Worm (Caenorhabditis elegans) whole organism, mixed stage, embryonic: ENCODE measurements around the gene F42A10.9.

Experiments
- M03D4.4 ChIP-seq: sonication (generic microtip); optimal IDR thresholded peaks from 2 replicates; lab custom pipeline; 2017; ENCODE audit warnings: mild to moderate bottlenecking, missing genetic modification characterization, missing compliant biosample characterization
- bed-3 ChIP-seq: fragments of 200-800 bp; sonication (Bioruptor generic); optimal IDR thresholded peaks from 3 replicates; lab custom pipeline; 2018; ENCODE audit warnings: mild to moderate bottlenecking, missing genetic modification characterization, moderate library complexity, missing compliant biosample characterization
- ceh-39 ChIP-seq: fragments of 150-350 bp; optimal IDR thresholded peaks from 2 replicates; lab custom pipeline; 2014; ENCODE audit warnings: missing biosample characterization, missing genetic modification characterization
- ceh-43 ChIP-seq: fragments of 200-800 bp; sonication (Bioruptor generic); optimal IDR thresholded peaks from 2 replicates; lab custom pipeline; 2018; ENCODE audit warnings: mild to moderate bottlenecking, missing genetic modification characterization, moderate library complexity, missing compliant biosample characterization
- ceh-83 ChIP-seq: fragments of 200-800 bp; sonication (Bioruptor generic); optimal IDR thresholded peaks from 2 replicates; lab custom pipeline; 2018; ENCODE audit warnings: mild to moderate bottlenecking, missing genetic modification characterization, missing compliant biosample characterization
- ces-1 ChIP-seq: fragments of 150-350 bp; optimal IDR thresholded peaks from 2 replicates; lab custom pipeline; 2014; ENCODE audit warnings: missing biosample characterization, missing genetic modification reagents, missing genetic modification characterization
- cnd-1 ChIP-seq: fragments of 200-800 bp; sonication (Bioruptor generic); optimal IDR thresholded peaks from 2 replicates; lab custom pipeline; 2018; ENCODE audit warnings: mild to moderate bottlenecking, missing genetic modification characterization, missing compliant biosample characterization
- drap-1 ChIP-seq: fragments of 200-800 bp; sonication (Bioruptor generic); optimal IDR thresholded peaks from 3 replicates; lab custom pipeline; 2018; ENCODE audit warnings: mild to moderate bottlenecking, missing genetic modification characterization, missing compliant biosample characterization
- elt-1 ChIP-seq: sonication (generic microtip); optimal IDR thresholded peaks from 2 replicates; lab custom pipeline; 2017; ENCODE audit warnings: missing genetic modification characterization, mild to moderate bottlenecking, missing compliant biosample characterization, antibody characterized with exemption, moderate library complexity, borderline replicate concordance; ENCODE audit not compliant: insufficient read depth
- elt-3 ChIP-seq: fragments of 150-350 bp; optimal IDR thresholded peaks from 2 replicates; lab custom pipeline; 2014; ENCODE audit warnings: missing biosample characterization, missing genetic modification characterization
- flh-1 ChIP-seq: fragments of 200-800 bp; sonication (Bioruptor generic); optimal IDR thresholded peaks from 2 replicates; lab custom pipeline; 2018; ENCODE audit warnings: mild to moderate bottlenecking, missing genetic modification characterization, moderate library complexity, missing compliant biosample characterization
- ham-2 ChIP-seq: fragments of 200-800 bp; sonication (Bioruptor generic); optimal IDR thresholded peaks from 2 replicates; lab custom pipeline; 2018; ENCODE audit warnings: mild to moderate bottlenecking, missing genetic modification characterization, missing compliant biosample characterization
- hlh-1 ChIP-seq: fragments of 150-350 bp; optimal IDR thresholded peaks from 2 replicates; lab custom pipeline; 2014; ENCODE audit warnings: missing biosample characterization, missing genetic modification reagents, missing genetic modification characterization
- lin-13 ChIP-seq: fragments of 150-350 bp; optimal IDR thresholded peaks from 2 replicates; lab custom pipeline; 2014; ENCODE audit warnings: missing biosample characterization, missing genetic modification characterization
- lin-32 ChIP-seq: fragments of 200-800 bp; sonication (Bioruptor generic); optimal IDR thresholded peaks from 2 replicates; lab custom pipeline; 2018; ENCODE audit warnings: mild to moderate bottlenecking, missing genetic modification characterization, missing compliant biosample characterization
- lsy-2 ChIP-seq: fragments of 150-350 bp; optimal IDR thresholded peaks from 2 replicates; lab custom pipeline; 2014; ENCODE audit warnings: missing biosample characterization, missing genetic modification characterization
- mab-5 ChIP-seq: fragments of 150-350 bp; optimal IDR thresholded peaks from 2 replicates; lab custom pipeline; 2014; ENCODE audit warnings: missing biosample characterization, missing genetic modification characterization
- mep-1 ChIP-seq: fragments of 150-350 bp; optimal IDR thresholded peaks from 2 replicates; lab custom pipeline; 2017; ENCODE audit warnings: missing biosample characterization, missing genetic modification reagents, missing genetic modification characterization, inconsistent platforms
- mls-2 ChIP-seq: sonication (generic microtip); optimal IDR thresholded peaks from 2 replicates; lab custom pipeline; 2016; ENCODE audit warnings: mild to moderate bottlenecking, missing genetic modification characterization, moderate library complexity, missing compliant biosample characterization
- nhr-12 ChIP-seq: fragments of 150-350 bp; optimal IDR thresholded peaks from 2 replicates; lab custom pipeline; 2014; ENCODE audit warnings: missing biosample characterization, missing genetic modification characterization
- nhr-2 ChIP-seq: fragments of 150-350 bp; optimal IDR thresholded peaks from 2 replicates; lab custom pipeline; 2014; ENCODE audit warnings: missing biosample characterization, missing genetic modification characterization
- nhr-237 ChIP-seq: fragments of 150-350 bp; optimal IDR thresholded peaks from 2 replicates; lab custom pipeline; 2014; ENCODE audit warnings: missing biosample characterization, missing genetic modification characterization
- nhr-28 ChIP-seq: fragments of 150-350 bp; optimal IDR thresholded peaks from 2 replicates; lab custom pipeline; 2014; ENCODE audit warnings: missing biosample characterization, missing genetic modification characterization
- nhr-76 ChIP-seq: sonication (generic microtip); optimal IDR thresholded peaks from 2 replicates; lab custom pipeline; 2017; ENCODE audit warnings: missing biosample characterization, missing genetic modification characterization
- pha-4 ChIP-seq: fragments of 150-350 bp; optimal IDR thresholded peaks from 2 replicates; lab custom pipeline; 2018; ENCODE audit warnings: missing biosample characterization, missing genetic modification reagents, missing genetic modification characterization
- sem-2 ChIP-seq: fragments of 200-800 bp; sonication (Bioruptor generic); optimal IDR thresholded peaks from 2 replicates; lab custom pipeline; 2018; ENCODE audit warnings: mild to moderate bottlenecking, missing genetic modification characterization, missing compliant biosample characterization
- snpc-4 ChIP-seq: fragments of 150-350 bp; optimal IDR thresholded peaks from 2 replicates; lab custom pipeline; 2014; ENCODE audit warnings: missing biosample characterization, missing genetic modification characterization
- sptf-1 ChIP-seq: sonication (generic microtip); optimal IDR thresholded peaks from 2 replicates; lab custom pipeline; 2017; ENCODE audit warnings: mild to moderate bottlenecking, missing genetic modification characterization, moderate library complexity, missing compliant biosample characterization
- tbx-8 ChIP-seq: fragments of 200-800 bp; sonication (Bioruptor generic); optimal IDR thresholded peaks from 2 replicates; lab custom pipeline; 2018; ENCODE audit warnings: mild to moderate bottlenecking, missing genetic modification characterization, moderate library complexity, missing compliant biosample characterization
- unc-120 ChIP-seq: sonication (generic microtip); optimal IDR thresholded peaks from 2 replicates; lab custom pipeline; 2017; ENCODE audit warnings: missing genetic modification characterization, missing compliant biosample characterization; ENCODE audit not compliant: poor library complexity, severe bottlenecking
- unc-39 ChIP-seq: fragments of 150-350 bp; optimal IDR thresholded peaks from 2 replicates; lab custom pipeline; 2014; ENCODE audit warnings: missing biosample characterization, missing genetic modification characterization
- unc-62 ChIP-seq: fragments of 150-350 bp; optimal IDR thresholded peaks from 2 replicates; lab custom pipeline; 2014; ENCODE audit warnings: missing biosample characterization, missing genetic modification reagents, missing genetic modification characterization
- zip-8 ChIP-seq: fragments of 150-350 bp; optimal IDR thresholded peaks from 2 replicates; lab custom pipeline; 2014; ENCODE audit warnings: missing biosample characterization, missing genetic modification characterization
- ztf-11 ChIP-seq: fragments of 150-350 bp; optimal IDR thresholded peaks from 2 replicates; lab custom pipeline; 2014; ENCODE audit warnings: missing biosample characterization, missing genetic modification characterization

F42A10.9 gene

DNA sequence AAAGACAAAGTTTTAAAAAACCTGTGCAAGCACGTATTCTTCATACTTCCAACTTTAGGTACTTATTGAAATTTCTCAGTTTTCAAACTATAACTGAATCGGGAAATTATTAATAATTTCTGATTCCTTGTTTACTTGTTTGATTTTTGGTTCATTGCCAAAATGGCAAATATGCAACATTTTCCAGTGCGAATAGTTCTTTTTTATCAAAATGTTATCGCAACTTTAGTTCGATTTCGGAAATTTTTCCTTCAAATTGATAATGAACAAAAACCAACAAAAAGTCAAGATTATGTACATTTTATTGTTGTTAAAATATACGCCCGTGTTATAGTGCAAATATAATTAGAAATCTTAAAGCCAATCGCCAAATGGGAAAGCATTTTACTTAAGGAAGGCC is 13.3 kb downstream of the F42A10.9 start:
- TF ChIP-seq ces-1 (GFP tag; lab: Kevin White, UChicago) = no peak
- TF ChIP-seq bed-3 = no peak
- TF ChIP-seq nhr-28 (tag; lab: Kevin White, UChicago) = no peak
- TF ChIP-seq elt-1 = no peak
- no peak for TF ChIP-seq hlh-1 (tag; lab: Kevin White, UChicago)
- TF ChIP-seq sem-2 (GFP tag; lab: Kevin White, UChicago) = no peak
- no peak for TF ChIP-seq lsy-2 (tag; lab: Kevin White, UChicago)
- no peak for TF ChIP-seq unc-39 (tag; lab: Kevin White, UChicago)
- TF ChIP-seq mls-2 (tag; lab: Kevin White, UChicago) = no peak
- TF ChIP-seq unc-120 = no peak
- TF ChIP-seq lin-13 (tag; lab: Kevin White, UChicago) = no peak
- no peak for TF ChIP-seq ceh-39 (tag; lab: Kevin White, UChicago)

DNA sequence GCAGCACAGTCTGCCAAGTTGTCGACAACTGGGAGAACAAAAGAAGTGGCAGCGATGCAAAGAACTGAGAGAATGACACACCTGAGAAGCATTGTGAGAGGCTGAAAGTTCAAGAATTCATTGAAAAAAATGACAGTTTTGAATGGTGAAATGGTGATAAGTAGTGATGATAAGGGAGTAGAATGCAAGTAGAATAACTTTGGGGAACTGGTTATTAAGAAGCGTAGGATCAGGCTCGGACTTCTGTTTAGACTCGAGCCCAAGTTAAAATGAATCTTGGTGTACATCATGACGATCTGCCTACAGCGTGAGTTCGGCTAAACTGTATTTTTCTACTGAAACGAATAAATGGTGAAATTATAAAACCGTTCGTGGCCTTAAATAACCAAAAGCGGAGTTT is 14.2 kb downstream of the F42A10.9 start, which contains the start of gene F42A10.7:
TSS of gene F42A10.7 (minus strand) at position 101 of the 400 bp plus-strand sequence.
- TF ChIP-seq unc-39 (tag; lab: Kevin White, UChicago) (no peak), nhr-28 (tag; lab: Kevin White, UChicago) (no peak), flh-1 (GFP tag; lab: Kevin White, UChicago) (no peak), ztf-11 (tag; lab: Kevin White, UChicago) (no peak), ces-1 (GFP tag; lab: Kevin White, UChicago) (no peak), unc-120 (no peak), zip-8 (no peak), mab-5 (no peak), mls-2 (tag; lab: Kevin White, UChicago) (no peak)

DNA sequence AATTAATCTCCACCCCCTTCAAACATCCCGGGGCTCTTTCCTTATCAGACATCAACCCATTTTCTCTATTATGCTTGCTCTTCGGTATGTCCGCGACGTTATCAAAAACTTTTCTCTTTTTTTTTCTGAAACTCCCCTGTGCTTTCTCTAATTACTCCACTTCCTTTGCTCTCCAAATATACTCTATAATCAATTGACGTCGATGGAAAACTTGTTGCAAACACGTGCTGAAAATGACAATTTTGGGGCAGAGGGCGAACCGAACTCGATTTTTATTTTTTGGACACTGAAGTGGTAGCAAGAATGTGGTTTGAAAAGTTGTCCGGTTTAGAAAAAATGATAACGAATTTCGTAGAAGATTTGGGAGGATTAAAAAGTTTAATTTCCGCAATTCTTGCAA is 14.7 kb downstream of the F42A10.9 start:
- TF ChIP-seq mep-1 = no peak
- no peak for TF ChIP-seq zip-8
- TF ChIP-seq nhr-28 (tag; lab: Kevin White, UChicago) = no peak
- no peak for TF ChIP-seq pha-4 (tag; lab: Kevin White, UChicago)
- no peak for TF ChIP-seq elt-1
- TF ChIP-seq mab-5 = no peak
- TF ChIP-seq M03D4.4 (tag; lab: Kevin White, UChicago) = no peak
- no peak for TF ChIP-seq lin-13 (tag; lab: Kevin White, UChicago)
- no peak for TF ChIP-seq mls-2 (tag; lab: Kevin White, UChicago)
- TF ChIP-seq nhr-237 = no peak
- no peak for TF ChIP-seq lin-32 (GFP tag; lab: Kevin White, UChicago)
- TF ChIP-seq bed-3 = no peak
- no peak for TF ChIP-seq ceh-83 (GFP tag; lab: Kevin White, UChicago)
- no peak for TF ChIP-seq sptf-1 (tag; lab: Kevin White, UChicago)
- TF ChIP-seq ham-2 (GFP tag; lab: Kevin White, UChicago) = no peak
- TF ChIP-seq unc-39 (tag; lab: Kevin White, UChicago) = no peak
- no peak for TF ChIP-seq tbx-8 (GFP tag; lab: Kevin White, UChicago)
- no peak for TF ChIP-seq nhr-12 (tag; lab: Kevin White, UChicago)
- no peak for TF ChIP-seq nhr-2 (tag; lab: Kevin White, UChicago)
- TF ChIP-seq lsy-2 (tag; lab: Kevin White, UChicago) = no peak
- TF ChIP-seq, all 35 proteins: peak for 0

DNA sequence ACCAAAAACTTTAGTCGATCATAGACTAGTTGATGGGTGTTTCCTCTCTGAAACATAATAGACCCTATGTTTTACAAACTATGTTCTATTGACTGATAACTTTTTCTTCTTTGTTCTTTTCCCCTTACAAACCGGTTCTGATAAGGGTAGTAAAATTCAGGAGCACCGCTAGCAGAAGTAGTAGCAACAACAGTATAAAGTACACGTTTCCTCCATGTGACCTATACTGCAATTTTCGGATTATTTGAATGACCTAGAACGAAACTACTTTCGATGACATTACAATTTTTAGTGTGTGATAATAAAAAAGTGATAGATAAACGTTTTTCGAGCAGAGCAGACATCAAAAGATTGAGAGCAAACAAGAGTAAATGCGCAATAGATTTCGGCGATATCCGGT is 15.9 kb downstream of the F42A10.9 start:
- TF ChIP-seq lin-32 (GFP tag; lab: Kevin White, UChicago) = no peak
- no peak for TF ChIP-seq nhr-28 (tag; lab: Kevin White, UChicago)
- TF ChIP-seq mls-2 (tag; lab: Kevin White, UChicago) = no peak
- no peak for TF ChIP-seq lsy-2 (tag; lab: Kevin White, UChicago)
- no peak for TF ChIP-seq bed-3
- no peak for TF ChIP-seq lin-13 (tag; lab: Kevin White, UChicago)
- TF ChIP-seq sem-2 (GFP tag; lab: Kevin White, UChicago) = no peak
- no peak for TF ChIP-seq nhr-12 (tag; lab: Kevin White, UChicago)
- no peak for TF ChIP-seq cnd-1
- no peak for TF ChIP-seq unc-39 (tag; lab: Kevin White, UChicago)
- TF ChIP-seq ceh-83 (GFP tag; lab: Kevin White, UChicago) = no peak

DNA sequence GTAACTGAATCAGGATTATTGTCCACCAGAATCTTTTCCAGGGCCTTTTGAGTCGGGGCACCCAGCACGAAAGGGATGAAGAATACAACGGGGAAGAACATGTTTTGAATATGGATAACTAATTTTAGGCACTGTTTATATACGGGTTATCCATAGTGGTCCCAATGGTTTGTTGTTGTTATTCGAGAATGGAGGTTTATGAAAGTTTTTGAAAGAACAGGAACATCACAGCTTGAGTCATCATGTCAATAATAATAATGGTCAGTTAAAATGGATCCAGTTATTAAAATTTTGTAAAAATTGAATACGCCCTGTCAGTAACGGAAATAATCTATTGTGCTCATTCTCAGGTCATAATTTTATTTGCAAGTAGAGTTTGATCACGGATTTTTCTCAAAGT is 18.7 kb downstream of the F42A10.9 start, which contains the start of gene nas-28:
TSS of gene nas-28 (minus strand) at position 101 of the 400 bp plus-strand sequence.
- TF ChIP-seq lin-13 (tag; lab: Kevin White, UChicago) (no peak), tbx-8 (GFP tag; lab: Kevin White, UChicago) (no peak), bed-3 (no peak), ham-2 (GFP tag; lab: Kevin White, UChicago) (no peak), elt-1 (no peak), unc-62 (GFP tag; lab: Kevin White, UChicago) (no peak), nhr-12 (tag; lab: Kevin White, UChicago) (no peak), elt-3 (tag; lab: Kevin White, UChicago) (no peak), ceh-43 (no peak), zip-8 (no peak), lin-32 (GFP tag; lab: Kevin White, UChicago) (no peak), nhr-28 (tag; lab: Kevin White, UChicago) (no peak), hlh-1 (tag; lab: Kevin White, UChicago) (no peak), nhr-76 (tag; lab: Kevin White, UChicago) (no peak), snpc-4 (no peak), cnd-1 (no peak), sptf-1 (tag; lab: Kevin White, UChicago) (no peak), drap-1 (GFP tag; lab: Kevin White, UChicago) (no peak)
